Fruit fly (Drosophila melanogaster): Measurements from ENCODE around the gene CG14079.
A peak's percentile ranks its signal among the peaks of the same experiment; 100 is the strongest.

CG14079 gene

DNA sequence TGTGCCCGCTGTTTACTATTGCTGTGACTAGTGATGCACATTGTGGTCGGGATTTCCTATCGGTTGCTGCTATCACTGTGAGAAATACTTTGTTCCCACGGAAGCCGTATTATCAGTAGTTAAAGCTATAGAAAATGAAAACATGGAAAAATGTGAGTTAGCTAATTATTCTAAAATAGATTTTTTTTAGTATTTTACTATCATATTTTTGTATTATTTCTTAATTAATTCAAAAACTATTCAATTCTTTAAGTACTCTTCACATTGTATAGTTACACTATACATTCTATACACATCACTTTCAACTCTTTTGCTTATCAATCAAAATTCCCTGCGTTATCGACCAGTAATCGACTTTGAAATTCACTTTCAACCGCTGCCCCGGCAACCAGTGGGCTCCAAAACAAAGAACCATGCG lies at the start of gene CG14079, which contains the start of gene Naxd:
Gene CG14079 (plus strand): TSS at position 335 of the 418 bp plus-strand sequence.
Gene Naxd (minus strand): TSS at position 45 of the 418 bp plus-strand sequence.
- peak; percentile 90 for TF ChIP-seq CG17801 (GFP tag; optimal IDR thresholded peaks at IDR 0.05; ENCODE audit: partially characterized antibody)

DNA sequence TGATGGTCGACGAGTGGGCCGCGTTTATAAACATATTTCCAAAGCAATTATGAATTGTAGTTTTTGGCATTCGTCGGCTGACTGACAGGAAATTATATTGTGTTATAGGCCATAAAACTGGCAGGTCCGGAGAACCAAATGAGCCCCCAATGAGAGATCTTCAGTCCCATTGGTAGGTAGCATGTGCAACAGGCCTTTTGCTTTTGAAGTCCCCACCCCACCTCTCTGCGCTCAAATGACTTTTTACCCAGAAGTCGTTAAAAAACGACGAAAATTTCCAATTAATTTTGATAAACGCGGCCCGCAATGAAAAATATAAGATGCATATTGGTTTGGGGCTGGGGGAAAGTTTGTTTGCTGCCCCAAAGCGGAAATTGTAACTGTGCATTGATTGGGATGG lies 49.5 kb upstream of the CG14079 start:
- no peak for TF ChIP-seq CG17801 (GFP tag; optimal IDR thresholded peaks at IDR 0.05; ENCODE audit: partially characterized antibody)

DNA sequence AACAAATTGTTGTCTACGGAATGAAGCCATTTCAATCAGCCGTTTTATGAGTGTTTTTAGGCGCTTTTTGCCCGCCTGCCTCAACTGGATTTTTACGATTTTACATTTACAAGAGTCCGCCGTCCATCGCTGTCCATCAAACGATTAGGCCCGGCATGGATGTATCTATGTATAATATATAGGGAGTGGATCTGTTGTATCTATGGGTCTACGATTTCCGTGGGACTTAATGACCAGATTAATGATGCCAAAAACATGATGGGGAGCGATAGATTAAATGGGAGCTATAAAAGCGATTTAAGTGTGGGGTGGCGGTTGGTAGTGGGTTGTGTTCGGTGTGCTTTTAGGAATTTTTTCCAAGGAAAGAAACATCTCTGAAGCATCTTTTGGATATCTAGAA lies 49.0 kb upstream of the CG14079 start:
- no peak for TF ChIP-seq CG17801 (GFP tag; optimal IDR thresholded peaks at IDR 0.05; ENCODE audit: partially characterized antibody)

DNA sequence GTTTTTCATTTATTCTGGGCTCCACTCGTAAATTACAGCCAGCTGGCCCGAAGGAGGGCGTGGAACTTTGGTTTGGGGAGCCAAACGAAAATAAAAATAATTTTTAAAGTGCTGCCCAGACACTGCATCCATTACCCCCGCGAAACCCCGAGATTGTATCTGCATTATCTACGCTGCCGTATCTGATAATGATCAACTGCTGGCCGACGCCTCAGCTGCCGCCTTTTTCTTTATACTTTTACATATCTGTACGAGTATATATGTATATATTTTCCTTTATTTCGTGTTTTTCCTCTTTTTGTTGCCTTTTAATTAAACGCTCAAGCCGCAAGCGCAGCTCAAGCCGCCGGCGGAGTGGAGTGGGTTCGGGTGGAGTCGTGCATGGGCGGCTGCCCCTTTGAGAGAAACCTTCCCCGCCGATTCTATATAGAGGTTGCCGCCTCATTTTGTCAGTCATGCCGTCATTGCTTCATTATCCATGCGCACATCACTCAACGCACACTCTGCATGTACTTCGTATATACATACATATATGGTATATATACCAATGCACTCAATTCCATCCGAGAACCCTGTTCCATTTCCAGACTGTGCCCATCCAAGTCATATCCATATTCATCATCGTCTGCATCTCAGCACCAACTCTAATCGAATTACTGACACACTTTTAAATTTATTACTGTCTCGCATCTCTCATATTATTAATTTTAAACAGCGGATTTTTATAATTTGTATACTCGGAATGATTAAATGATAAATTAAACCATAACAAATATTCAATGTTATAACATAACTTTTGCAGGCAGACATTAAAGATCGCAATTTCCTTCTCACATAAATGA lies 47.9 kb upstream of the CG14079 start:
- TF ChIP-seq CG17801 (GFP tag; optimal IDR thresholded peaks at IDR 0.05; ENCODE audit: partially characterized antibody), result no peak

DNA sequence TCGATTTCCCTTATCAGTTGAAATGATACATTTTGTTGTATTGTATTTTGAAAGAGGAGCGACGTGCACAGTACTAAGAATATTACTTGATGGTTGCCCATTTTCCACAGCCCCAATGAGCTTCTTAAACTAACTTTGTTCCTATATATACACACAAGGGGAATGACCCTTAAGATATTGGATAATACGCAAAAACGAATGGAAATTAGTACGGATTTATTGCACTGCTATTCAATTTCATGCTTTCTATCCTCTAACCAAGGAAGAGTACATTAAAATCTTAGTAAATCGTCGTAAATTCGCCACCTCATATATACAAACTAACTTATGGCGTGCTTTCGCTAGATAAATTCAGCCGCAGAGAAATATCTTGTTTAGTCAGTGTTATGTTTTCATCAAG lies 45.9 kb upstream of the CG14079 start, which contains the start of gene Acp76A:
Gene Acp76A (minus strand): TSS at position 101 of the 400 bp plus-strand sequence.
- no peak for TF ChIP-seq CG17801 (GFP tag; optimal IDR thresholded peaks at IDR 0.05; ENCODE audit: partially characterized antibody)

DNA sequence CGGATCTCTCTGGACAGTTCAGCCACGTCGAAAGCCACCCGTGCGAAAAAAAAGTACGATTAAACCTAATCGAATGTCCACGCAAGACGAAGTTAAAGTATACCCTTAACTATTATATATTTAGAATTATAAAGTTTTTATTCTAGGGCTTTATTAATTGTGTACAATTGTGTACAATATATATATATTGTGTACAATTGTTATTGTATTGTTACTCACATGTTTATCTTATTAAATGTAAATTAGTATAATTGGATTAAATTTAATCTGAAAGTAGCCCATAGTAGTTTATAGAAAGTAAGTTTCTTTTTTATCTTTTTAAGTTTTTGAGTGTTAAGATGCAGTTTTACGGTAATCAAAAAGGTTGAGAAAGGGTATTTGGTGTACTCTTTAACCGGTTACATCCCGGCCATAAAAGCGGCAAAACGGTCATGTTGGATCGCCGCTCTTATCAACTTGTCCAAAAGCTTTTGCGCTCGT lies 44.4 kb upstream of the CG14079 start, which contains the start of gene CG43407:
Gene CG43407 (minus strand): TSS at position 51 of the 480 bp plus-strand sequence.
- no peak for TF ChIP-seq CG17801 (GFP tag; optimal IDR thresholded peaks at IDR 0.05; ENCODE audit: partially characterized antibody)

DNA sequence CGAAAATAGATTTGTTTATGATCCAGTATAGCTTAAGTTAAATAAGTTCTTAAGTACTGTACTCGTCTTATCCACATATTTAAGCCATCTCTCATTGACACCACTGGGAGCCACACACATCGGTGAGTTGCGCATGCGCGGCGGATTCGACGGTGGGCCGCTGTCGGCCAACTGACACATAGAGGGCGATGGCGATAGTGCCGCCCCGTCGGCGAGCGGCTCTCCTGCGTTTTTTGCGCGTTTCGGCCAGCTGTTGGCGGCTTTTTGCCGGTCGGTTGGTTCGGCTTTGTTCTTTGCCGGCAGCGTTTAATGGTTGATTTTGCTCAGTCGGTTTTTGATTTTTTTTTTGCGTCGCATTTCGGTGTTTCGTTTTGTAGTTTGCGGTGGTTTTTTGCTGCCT lies 43.5 kb upstream of the CG14079 start:
- no peak for TF ChIP-seq CG17801 (GFP tag; optimal IDR thresholded peaks at IDR 0.05; ENCODE audit: partially characterized antibody)

DNA sequence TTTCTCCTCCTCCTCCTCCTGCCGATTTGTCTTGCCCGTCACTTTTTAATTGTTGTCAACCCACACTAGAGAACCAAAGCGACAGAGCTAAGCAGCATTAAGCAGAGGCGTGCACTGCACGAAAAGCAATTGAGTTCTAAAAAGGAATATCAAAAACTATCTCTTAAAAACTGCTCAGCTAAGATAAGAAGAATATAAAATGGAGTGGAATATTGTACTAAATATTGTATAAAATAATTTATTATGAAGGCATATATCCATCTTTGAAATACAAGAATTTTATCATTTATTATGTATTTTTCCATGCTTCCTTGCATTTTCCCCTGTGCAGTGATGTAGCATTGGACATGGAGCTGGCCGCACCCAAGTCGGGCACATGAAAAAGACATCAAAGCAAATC lies 42.7 kb upstream of the CG14079 start:
- no peak for TF ChIP-seq CG17801 (GFP tag; optimal IDR thresholded peaks at IDR 0.05; ENCODE audit: partially characterized antibody)

DNA sequence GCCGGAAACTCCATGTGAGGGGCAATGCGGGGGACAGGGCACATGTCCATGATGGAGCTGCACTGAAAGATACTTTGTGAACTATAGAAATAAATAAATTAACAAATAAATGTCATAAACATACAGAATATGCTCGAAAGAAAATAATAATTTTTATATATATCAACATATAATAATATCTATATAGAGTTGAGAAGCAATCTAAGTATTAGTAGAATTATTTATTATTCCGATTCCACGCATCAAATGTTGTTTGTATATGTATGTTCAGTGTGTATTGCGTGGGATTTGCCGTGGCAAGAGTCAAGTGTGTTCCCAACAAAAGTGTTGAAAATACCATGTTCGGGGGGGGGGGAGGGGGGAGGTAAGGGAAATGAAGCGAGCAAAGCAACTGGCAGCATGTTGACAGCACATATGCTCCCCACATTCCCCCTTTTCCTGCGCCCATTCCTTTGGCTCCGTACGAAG lies 40.9 kb upstream of the CG14079 start:
- TF ChIP-seq CG17801 (GFP tag; optimal IDR thresholded peaks at IDR 0.05; ENCODE audit: partially characterized antibody), result no peak

DNA sequence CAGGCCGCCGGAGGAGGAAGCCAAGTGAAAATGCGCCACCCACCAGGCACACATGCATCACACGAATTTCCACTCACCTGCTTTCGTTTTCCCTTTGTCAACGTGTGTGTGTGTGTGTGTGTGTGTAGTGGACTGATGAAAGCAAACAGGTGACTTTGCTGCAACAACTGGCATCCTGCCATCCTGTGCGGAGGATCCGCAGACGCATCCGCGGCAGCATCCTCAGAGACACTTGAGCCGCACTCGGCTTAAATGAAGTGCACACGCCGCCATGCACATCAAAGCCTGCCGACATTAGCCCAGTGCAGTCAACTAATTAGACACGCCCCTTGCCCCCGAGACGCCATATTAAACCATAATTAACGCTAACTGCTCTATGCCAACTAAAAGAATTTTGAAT lies 39.0 kb upstream of the CG14079 start:
- TF ChIP-seq CG17801 (GFP tag; optimal IDR thresholded peaks at IDR 0.05; ENCODE audit: partially characterized antibody), result no peak

DNA sequence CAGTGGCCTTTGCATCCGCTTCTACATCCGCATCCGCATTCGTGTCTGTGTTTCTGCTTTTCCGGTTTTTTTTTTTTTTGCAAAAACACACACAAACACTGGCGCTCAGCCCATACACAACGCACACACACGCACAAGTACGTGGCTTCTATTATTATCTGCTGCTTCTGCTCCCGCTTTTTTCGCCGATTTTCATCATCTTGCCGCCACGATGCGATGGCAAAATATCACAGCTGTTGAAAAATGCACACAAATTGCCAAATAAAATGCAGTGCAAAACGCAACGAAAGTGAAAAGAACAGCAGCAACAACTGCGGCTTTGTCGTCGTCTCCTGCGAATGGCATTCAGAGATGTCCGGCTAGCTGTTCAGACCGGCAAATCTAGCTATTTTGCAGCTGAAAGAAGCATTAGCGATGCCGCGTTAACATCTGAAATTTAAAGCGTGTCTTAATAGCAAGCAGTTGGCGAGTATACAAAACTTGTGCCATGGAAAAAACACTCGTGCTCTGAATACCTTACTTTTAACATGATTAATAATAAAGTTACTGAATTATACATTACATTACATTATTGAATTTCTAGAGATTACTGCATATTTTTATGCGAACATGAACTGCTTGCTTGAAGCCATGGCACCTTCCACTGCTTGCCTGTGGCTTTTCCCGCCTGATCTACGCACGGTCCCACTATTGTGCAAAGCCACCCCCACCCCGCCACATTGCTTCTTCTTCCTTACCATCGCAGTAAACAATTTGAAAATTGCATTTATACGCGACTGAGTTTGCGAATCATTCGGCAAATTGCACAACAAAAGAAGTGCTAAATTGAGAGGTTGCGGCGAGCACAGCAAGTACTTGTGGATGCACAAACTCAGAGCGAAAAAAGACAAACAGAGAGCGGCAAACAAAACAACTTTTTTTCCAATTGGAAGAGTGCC lies 35.1 kb upstream of the CG14079 start, which contains the start of the genes Ugt316A1 and Sfxn2:
Gene Ugt316A1 (minus strand): TSS at position 345 of the 938 bp plus-strand sequence.
Gene Sfxn2 (plus strand): TSS at position 694 of the 938 bp plus-strand sequence.
- peak; percentile 42 for TF ChIP-seq CG17801 (GFP tag; optimal IDR thresholded peaks at IDR 0.05; ENCODE audit: partially characterized antibody)

DNA sequence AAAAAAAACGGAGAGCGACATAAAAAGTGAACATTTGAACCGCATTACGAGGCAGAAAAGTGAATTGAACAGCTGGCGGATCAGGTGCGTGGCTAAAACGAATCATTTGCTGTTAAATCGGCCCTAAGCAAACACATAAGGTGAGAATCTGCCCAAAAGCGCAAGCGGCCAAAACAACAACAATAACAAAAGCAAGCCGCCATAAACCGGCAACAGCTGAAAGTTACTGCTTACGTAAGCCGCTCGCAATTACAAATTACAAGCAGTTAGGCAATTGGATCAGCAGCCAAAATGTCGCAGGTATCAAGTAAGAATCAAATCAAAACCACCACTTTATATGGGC lies 34.4 kb upstream of the CG14079 start:
- no peak for TF ChIP-seq CG17801 (GFP tag; optimal IDR thresholded peaks at IDR 0.05; ENCODE audit: partially characterized antibody)

DNA sequence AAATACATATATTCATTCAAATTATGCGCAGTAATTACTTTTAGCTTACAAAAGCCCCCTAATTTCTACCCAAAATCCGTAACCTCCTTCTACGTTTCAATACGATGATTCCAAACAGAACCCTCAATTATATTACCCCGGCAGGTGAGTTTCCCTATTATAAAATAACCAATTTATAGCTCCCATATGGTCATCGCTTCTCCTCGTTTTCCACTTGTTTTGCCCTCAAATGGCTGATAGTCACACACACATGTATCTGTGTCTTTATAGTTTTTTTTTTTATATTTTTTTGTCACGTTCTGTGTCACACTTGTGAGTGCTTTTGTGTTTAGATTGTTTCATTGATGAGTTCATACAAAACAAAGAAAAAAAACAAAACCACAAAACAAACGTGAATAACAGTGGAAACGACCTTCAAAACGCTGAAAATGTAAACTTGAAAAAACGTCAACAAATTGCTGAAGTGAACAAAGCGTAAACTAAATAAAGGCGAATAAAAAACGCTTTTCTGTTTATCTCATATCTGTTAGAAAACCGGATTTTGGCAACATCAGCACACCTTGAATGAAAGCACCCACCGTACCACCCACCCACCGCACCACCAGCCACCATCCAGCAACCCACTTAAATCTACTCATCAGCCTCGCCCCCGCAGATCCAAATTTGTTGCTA lies 26.5 kb upstream of the CG14079 start:
- no peak for TF ChIP-seq CG17801 (GFP tag; optimal IDR thresholded peaks at IDR 0.05; ENCODE audit: partially characterized antibody)

DNA sequence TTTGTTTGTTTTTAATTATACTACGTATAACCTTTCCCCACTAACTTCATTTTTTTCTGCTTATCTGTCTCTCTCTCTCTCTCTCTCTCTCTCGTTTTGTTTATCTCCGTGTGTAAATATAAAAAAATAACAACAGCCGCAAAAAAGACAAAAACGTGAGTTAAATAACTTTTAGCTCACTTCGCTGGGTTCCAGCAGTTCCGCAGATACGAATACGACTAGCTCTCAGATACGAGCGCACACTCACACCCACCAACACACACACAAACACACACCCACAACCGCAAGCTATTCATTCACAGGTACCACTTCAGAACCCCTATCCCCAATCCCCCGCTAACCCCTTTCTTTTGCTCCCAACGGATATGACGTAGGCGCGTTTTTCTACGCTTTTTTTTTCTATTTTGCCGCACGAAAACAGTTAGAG lies 25.6 kb upstream of the CG14079 start:
- peak; percentile 71 for TF ChIP-seq CG17801 (GFP tag; optimal IDR thresholded peaks at IDR 0.05; ENCODE audit: partially characterized antibody)
